2 worm cellular contexts compared by ENCODE assay signal in genomic region chrII:8344803-8345202, ce11.
TF ChIP-seq lines count a peak whose summit lies in the region.

No protein-coding gene starts in this region.

TF ChIP-seq in whole organism, L1 larva, 84 proteins besides CTCF, POLR2A, EP300 and RAD21:
- TF ChIP-seq unc-62 (GFP tag; optimal IDR thresholded peaks at IDR 0.05; lab: Kevin White, UChicago) (no peak), pag-3 (tag; optimal IDR thresholded peaks at IDR 0.05; lab: Kevin White, UChicago; ENCODE audit: borderline replicate concordance, insufficient read depth) (no peak), blmp-1 (tag; optimal IDR thresholded peaks at IDR 0.05; lab: Kevin White, UChicago) (peak; percentile 75), efl-3 (GFP tag; optimal IDR thresholded peaks at IDR 0.05; lab: Kevin White, UChicago) (no peak)

TF ChIP-seq in whole organism, L3 larva, 47 proteins besides CTCF, POLR2A, EP300 and RAD21:
- TF ChIP-seq nhr-23 (tag; optimal IDR thresholded peaks at IDR 0.05; lab: Kevin White, UChicago) (peak; percentile 4), daf-12 (tag; optimal IDR thresholded peaks at IDR 0.05; lab: Kevin White, UChicago) (no peak)
